Worm (Caenorhabditis elegans): Measurements from ENCODE around the gene F47D12.9.

F47D12.9 gene

ce11 chrIII:6303114-6303647, at the start of gene F47D12.9:
Gene F47D12.9 (minus strand): TSS chrIII:6303380.
- TF ChIP-seq ceh-79 (tag; optimal IDR thresholded peaks at IDR 0.05) (no peak), nfyb-1 (GFP tag; IDR thresholded peaks at IDR 0.05) (peak; percentile 48; the same call in 1 of the 2 replicates), attf-6 (GFP tag; IDR thresholded peaks at IDR 0.05) (no peak), lin-54 (GFP tag; optimal IDR thresholded peaks at IDR 0.05) (peak; percentile 16), madf-8 (GFP tag; conservative IDR thresholded peaks at IDR 0.05) (no peak), dox-1 (GFP tag; IDR thresholded peaks at IDR 0.05) (peak; percentile 62; the same call in 1 of the 2 replicates), F22D6.2 (tag; optimal IDR thresholded peaks at IDR 0.05) (peak; percentile 30), nhr-80 (tag; optimal IDR thresholded peaks at IDR 0.05) (peak; percentile 61), tlf-1 (GFP tag; optimal IDR thresholded peaks at IDR 0.05) (peak; percentile 27), K11D2.4 (GFP tag; IDR thresholded peaks at IDR 0.05) (peak; percentile 47; the same call in 1 of the 2 replicates), cebp-1 (GFP tag; IDR thresholded peaks at IDR 0.05) (no peak), cebp-1 (tag; optimal IDR thresholded peaks at IDR 0.05) (peak; percentile 74), B0019.2 (GFP tag; conservative IDR thresholded peaks at IDR 0.05) (no peak), ceh-27 (GFP tag; optimal IDR thresholded peaks at IDR 0.05) (peak; percentile 78), chd-7 (tag; optimal IDR thresholded peaks at IDR 0.05) (peak; percentile 14), K12H6.12 (tag; optimal IDR thresholded peaks at IDR 0.05) (peak; percentile 82), F23B12.7 (tag; optimal IDR thresholded peaks at IDR 0.05; ENCODE audit: insufficient read depth) (peak; percentile 22), attf-5 (GFP tag; optimal IDR thresholded peaks at IDR 0.05) (peak; percentile 82), him-1 (tag; optimal IDR thresholded peaks at IDR 0.05) (no peak), snpc-4 (GFP tag; optimal IDR thresholded peaks at IDR 0.05) (no peak), snpc-4 (tag; optimal IDR thresholded peaks at IDR 0.05) (peak in 2 of 4 experiments; percentile 8 to 39), unc-62 (GFP tag; optimal IDR thresholded peaks at IDR 0.05) (no peak), ztf-26 (tag; optimal IDR thresholded peaks at IDR 0.05) (peak; percentile 60), lin-26 (GFP tag; IDR thresholded peaks at IDR 0.05) (0 out of 2 replicates have a peak, but pooled peaks have one; percentile 38), lin-40 (tag; optimal IDR thresholded peaks at IDR 0.05) (peak; percentile 81), madf-6 (GFP tag; IDR thresholded peaks at IDR 0.05) (0 out of 2 replicates have a peak, but pooled peaks have one; percentile 8), ekl-4 (GFP tag; IDR thresholded peaks at IDR 0.05) (peak; percentile 45; the same call in 1 of the 2 replicates), let-607 (tag; optimal IDR thresholded peaks at IDR 0.05) (peak in 1 of 2 experiments; percentile 21), B0336.3 (GFP tag; IDR thresholded peaks at IDR 0.05) (peak; percentile 46; the same call in 1 of the 2 replicates), hmg-1.2 (GFP tag; IDR thresholded peaks at IDR 0.05) (peak; percentile 89), somi-1 (GFP tag; optimal IDR thresholded peaks at IDR 0.05) (peak; percentile 80), C06A6.2 (GFP tag; conservative IDR thresholded peaks at IDR 0.05) (0 out of 2 replicates have a peak, but pooled peaks have one; percentile 26), pbrm-1 (GFP tag; IDR thresholded peaks at IDR 0.05) (0 out of 2 replicates have a peak, but pooled peaks have one; percentile 46), rpc-1 (optimal IDR thresholded peaks at IDR 0.05) (no peak), rpc-1 (tag; optimal IDR thresholded peaks at IDR 0.05) (no peak), tbp1 (GFP tag; optimal IDR thresholded peaks at IDR 0.05) (peak; percentile 20)

DNA sequence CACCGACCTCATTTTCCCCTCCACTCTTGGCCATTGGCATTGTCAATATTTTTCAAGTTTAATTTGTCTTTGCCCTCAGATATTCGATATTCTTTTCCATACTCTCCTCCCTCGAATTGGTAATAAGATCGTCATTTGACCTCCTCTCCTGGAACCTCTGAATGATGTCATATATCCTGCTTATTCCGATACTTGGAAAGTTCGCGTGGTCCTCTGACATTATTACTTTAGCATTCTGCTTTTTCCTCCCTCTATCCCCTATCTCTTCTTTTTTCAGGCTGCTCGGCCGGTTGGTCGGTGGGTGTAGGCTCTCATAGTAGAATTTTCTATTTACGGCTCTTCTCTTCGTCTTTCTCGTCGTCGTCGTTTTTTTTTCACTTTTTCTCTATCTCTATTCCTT, 49.3 kb upstream of the F47D12.9 start:
- TF ChIP-seq atf-7 (tag; optimal IDR thresholded peaks at IDR 0.05) (peak; percentile 6), chd-7 (tag; optimal IDR thresholded peaks at IDR 0.05) (peak; percentile 29), nfya-1 (tag; optimal IDR thresholded peaks at IDR 0.05; ENCODE audit: borderline replicate concordance, insufficient read depth) (no peak)
